Fruit fly (Drosophila melanogaster): ENCODE results near the gene CG12984.

DNA sequence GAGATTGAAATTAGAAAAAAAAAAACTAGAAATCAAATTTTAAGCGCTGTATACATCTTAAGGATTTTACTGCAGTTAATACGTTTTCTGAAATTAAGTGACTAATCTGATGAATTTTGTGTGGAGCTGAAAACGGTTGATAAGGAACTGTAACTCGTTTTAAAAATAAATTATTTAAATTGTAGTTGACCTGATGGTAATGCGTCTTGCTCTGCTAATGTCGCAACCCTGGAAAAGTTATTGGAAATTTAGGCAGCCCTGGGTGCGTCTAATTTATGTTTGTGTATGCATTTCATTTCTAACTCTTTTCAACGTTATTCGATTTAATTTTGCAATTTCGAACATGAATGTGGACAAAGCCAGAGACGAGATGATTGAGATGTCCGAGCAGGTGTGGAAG lies at the start of gene CG12984:
- TF ChIP-seq CG8478 (optimal IDR thresholded peaks at IDR 0.05), result no peak
- TF ChIP-seq CTCF (optimal IDR thresholded peaks at IDR 0.05), result no peak

Data from S2 (cell line).